Worm (Caenorhabditis elegans) whole organism, L3 larva: ENCODE results near the gene E02A10.3.

Source experiments
- R02D3.7 ChIP-seq: fragments of 150-350 bp; optimal IDR thresholded peaks from 2 replicates; lab custom pipeline; 2014; ENCODE audit warnings: missing biosample characterization, missing genetic modification characterization
- fkh-10 ChIP-seq: sonication (generic microtip); optimal IDR thresholded peaks from 2 replicates; lab custom pipeline; 2017; ENCODE audit warnings: missing biosample characterization, missing genetic modification reagents, missing genetic modification characterization
- jun-1 ChIP-seq: fragments of 150-350 bp; optimal IDR thresholded peaks from 2 replicates; lab custom pipeline; 2014; ENCODE audit warnings: missing biosample characterization, missing genetic modification reagents, missing genetic modification characterization
- pqm-1 ChIP-seq: fragments of 150-350 bp; optimal IDR thresholded peaks from 2 replicates; lab custom pipeline; 2017; ENCODE audit warnings: missing biosample characterization, missing genetic modification characterization, inconsistent platforms
- skn-1 ChIP-seq: fragments of 150-350 bp; optimal IDR thresholded peaks from 2 replicates; lab custom pipeline; 2014; ENCODE audit warnings: missing biosample characterization, missing genetic modification characterization
- unc-39 ChIP-seq: sonication (generic microtip); optimal IDR thresholded peaks from 4 replicates; lab custom pipeline; 2017; ENCODE audit warnings: missing biosample characterization, missing genetic modification characterization

ce11 chrV:12637238-12637690, 57.9 kb downstream of the E02A10.3 start, which contains the start of gene F56H9.2:
- TF ChIP-seq pqm-1 (tag; lab: Kevin White, UChicago) (peak; percentile 71), unc-39 (tag; lab: Kevin White, UChicago) (no peak), skn-1 (tag; lab: Kevin White, UChicago) (no peak), jun-1 (tag; lab: Kevin White, UChicago) (peak; percentile 62), R02D3.7 (tag; lab: Kevin White, UChicago) (peak; percentile 27), fkh-10 (GFP tag; lab: Kevin White, UChicago) (no peak)
